Fruit fly (Drosophila melanogaster): Measurements from ENCODE around the gene klar.

DNA sequence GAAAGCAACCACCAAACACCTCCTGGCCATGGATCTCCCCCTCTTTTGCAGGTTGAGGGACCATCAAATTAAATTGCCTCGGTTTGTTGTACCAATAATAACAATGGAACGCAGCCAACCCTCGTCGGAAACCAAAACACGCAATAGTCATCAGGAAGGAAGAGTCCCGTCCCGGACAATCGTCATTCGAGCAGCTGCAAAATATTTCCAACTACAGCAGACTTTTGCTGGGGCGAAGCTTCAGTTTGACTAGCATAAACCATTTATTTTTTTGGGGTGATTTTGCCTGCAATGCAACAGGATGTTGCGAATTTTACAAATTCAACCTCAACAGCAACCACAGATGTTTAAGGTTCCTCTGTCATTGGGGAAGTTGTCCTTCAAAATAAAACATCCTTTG is 51.8 kb downstream of the klar start:
- no peak for TF ChIP-seq pdm3 (GFP tag; optimal IDR thresholded peaks at IDR 0.05)
- no peak for TF ChIP-seq CG8119 (GFP tag; IDR thresholded peaks at IDR 0.05)
- no peak for TF ChIP-seq CG34406 (GFP tag; optimal IDR thresholded peaks at IDR 0.05)
- TF ChIP-seq Hr38 (GFP tag; optimal IDR thresholded peaks at IDR 0.05): no peak
- TF ChIP-seq Sox102F (GFP tag; optimal IDR thresholded peaks at IDR 0.05): no peak
- TF ChIP-seq CG3032 (tag; optimal IDR thresholded peaks at IDR 0.05): no peak
- no peak for TF ChIP-seq net (GFP tag; optimal IDR thresholded peaks at IDR 0.05)
- TF ChIP-seq topi (GFP tag; optimal IDR thresholded peaks at IDR 0.05): no peak
- no peak for TF ChIP-seq CG6854 (GFP tag; optimal IDR thresholded peaks at IDR 0.05)
- TF ChIP-seq Ets21C (GFP tag; optimal IDR thresholded peaks at IDR 0.05): no peak
- TF ChIP-seq svp (GFP tag): no peak
- no peak for TF ChIP-seq vri (GFP tag; optimal IDR thresholded peaks at IDR 0.05)
- TF ChIP-seq esn (GFP tag; optimal IDR thresholded peaks at IDR 0.05): no peak

All from whole organism, prepupa.